Fruit fly (Drosophila melanogaster) whole organism, wandering third instar larva: ENCODE data around the gene Cpr72Eb.
A peak's percentile ranks its signal among the peaks of the same experiment; 100 is the strongest.

Experiments
- Abd-B ChIP-seq: fragments of >200 bp; optimal IDR thresholded peaks from 2 replicates; lab custom pipeline; 2017; ENCODE audit warnings: missing biosample characterization, missing genetic modification characterization
- CG32264 ChIP-seq: fragments of 200-800 bp; sonication (Bioruptor generic); optimal IDR thresholded peaks from 2 replicates; lab custom pipeline; 2016; ENCODE audit warnings: missing biosample characterization, missing genetic modification characterization
- CG9705 ChIP-seq: fragments of 200-800 bp; sonication (Bioruptor generic); optimal IDR thresholded peaks from 2 replicates; lab custom pipeline; 2018; ENCODE audit warnings: missing biosample characterization, mild to moderate bottlenecking, missing genetic modification characterization
- CrebA ChIP-seq: fragments of 200-800 bp; sonication (Bioruptor generic); optimal IDR thresholded peaks from 2 replicates; lab custom pipeline; 2016; ENCODE audit warnings: missing biosample characterization, mild to moderate bottlenecking, missing genetic modification characterization, borderline replicate concordance
- Dif ChIP-seq: fragments of 200-275, 200-300 bp; sonication (Bioruptor generic); optimal IDR thresholded peaks from 2 replicates; lab custom pipeline; 2018; ENCODE audit warnings: missing biosample characterization, missing genetic modification characterization; ENCODE audit not compliant: partially characterized antibody
- GATAd ChIP-seq: sonication (Bioruptor generic); optimal IDR thresholded peaks from 2 replicates; lab custom pipeline; 2016; ENCODE audit warnings: missing biosample characterization, missing genetic modification characterization
- Hnf4 ChIP-seq: fragments of 200-800 bp; sonication (Bioruptor generic); optimal IDR thresholded peaks from 2 replicates; lab custom pipeline; 2016; ENCODE audit warnings: missing biosample characterization, mild to moderate bottlenecking, missing genetic modification characterization
- Hr78 ChIP-seq: fragments of >200 bp; optimal IDR thresholded peaks from 2 replicates; lab custom pipeline; 2017; ENCODE audit warnings: missing biosample characterization, missing genetic modification characterization
- Hr83 ChIP-seq: fragments of 200-300 bp; sonication (Bioruptor generic); optimal IDR thresholded peaks from 2 replicates; lab custom pipeline; 2016; ENCODE audit warnings: missing biosample characterization, mild to moderate bottlenecking, missing genetic modification characterization, moderate library complexity; ENCODE audit not compliant: poor library complexity, severe bottlenecking
- Jra ChIP-seq: sonication (Bioruptor generic); optimal IDR thresholded peaks from 2 replicates; lab custom pipeline; 2016; ENCODE audit warnings: missing biosample characterization, missing genetic modification characterization
- Mio ChIP-seq: sonication (Bioruptor generic); optimal IDR thresholded peaks from 2 replicates; lab custom pipeline; 2016; ENCODE audit warnings: missing biosample characterization, missing genetic modification characterization
- Myc ChIP-seq: fragments of >200 bp; optimal IDR thresholded peaks from 2 replicates; lab custom pipeline; 2017
- N ChIP-seq: fragments of >200 bp; optimal IDR thresholded peaks from 2 replicates; lab custom pipeline; 2018; ENCODE audit warnings: missing biosample characterization, missing external identifiers, missing genetic modification characterization
- Rel ChIP-seq, 2 experiments: fragments of 200-800 bp; sonication (Bioruptor generic) in 1 of 2; optimal IDR thresholded peaks; 2 replicates in 1 of 2; 3 replicates in 1 of 2; lab custom pipeline; 2016 to 2019; ENCODE audit warnings: mild to moderate bottlenecking in 2 of 2, missing biosample characterization in 2 of 2, missing genetic modification characterization in 2 of 2, moderate library complexity in 1 of 2
- Sp1 ChIP-seq: fragments of 200-800 bp; sonication (Bioruptor generic); optimal IDR thresholded peaks from 3 replicates; lab custom pipeline; 2019; ENCODE audit warnings: missing biosample characterization, mild to moderate bottlenecking, missing genetic modification characterization, moderate library complexity
- Vsx2 ChIP-seq: fragments of 200-300, 225-300 bp; sonication (Bioruptor generic); optimal IDR thresholded peaks from 2 replicates; lab custom pipeline; 2018; ENCODE audit warnings: missing biosample characterization, missing genetic modification characterization; ENCODE audit not compliant: partially characterized antibody
- br ChIP-seq: fragments of 200-800 bp; sonication (Bioruptor generic); optimal IDR thresholded peaks from 2 replicates; lab custom pipeline; 2016; ENCODE audit warnings: missing biosample characterization, missing genetic modification characterization
- dsf ChIP-seq: sonication (Bioruptor generic); optimal IDR thresholded peaks from 2 replicates; lab custom pipeline; 2016; ENCODE audit warnings: missing biosample characterization, missing genetic modification characterization, borderline replicate concordance
- ey ChIP-seq: fragments of 200-800 bp; sonication (Bioruptor generic); optimal IDR thresholded peaks from 2 replicates; lab custom pipeline; 2016; ENCODE audit warnings: missing biosample characterization, missing genetic modification characterization
- foxo ChIP-seq, 2 experiments: fragments of 200-800 bp; sonication (Bioruptor generic); optimal IDR thresholded peaks; 2 replicates in 1 of 2; 3 replicates in 1 of 2; lab custom pipeline; 2016 to 2017; ENCODE audit warnings: missing biosample characterization in 2 of 2, missing genetic modification characterization in 2 of 2
- fru ChIP-seq: fragments of 200-800 bp; sonication (Bioruptor generic); optimal IDR thresholded peaks from 3 replicates; lab custom pipeline; 2016; ENCODE audit warnings: missing biosample characterization, mild to moderate bottlenecking, missing genetic modification characterization
- h ChIP-seq: fragments of 200-800 bp; sonication (Bioruptor generic); optimal IDR thresholded peaks from 3 replicates; lab custom pipeline; 2016; ENCODE audit warnings: missing biosample characterization, mild to moderate bottlenecking, missing genetic modification characterization
- jim ChIP-seq: fragments of 175-275, 200-325 bp; sonication (Bioruptor generic); optimal IDR thresholded peaks from 2 replicates; lab custom pipeline; 2016; ENCODE audit warnings: missing biosample characterization, mild to moderate bottlenecking, missing genetic modification characterization
- pan ChIP-seq: fragments of >200 bp; optimal IDR thresholded peaks from 2 replicates; lab custom pipeline; 2017
- psq ChIP-seq: fragments of 200-800 bp; sonication (Bioruptor generic); optimal IDR thresholded peaks from 3 replicates; lab custom pipeline; 2017; ENCODE audit warnings: missing biosample characterization, mild to moderate bottlenecking, missing genetic modification characterization, moderate library complexity
- rgr ChIP-seq: fragments of 200-800 bp; sonication (Bioruptor generic); optimal IDR thresholded peaks from 3 replicates; lab custom pipeline; 2016; ENCODE audit warnings: missing biosample characterization, mild to moderate bottlenecking, missing genetic modification characterization
- sage ChIP-seq: fragments of 200-800 bp; sonication (Bioruptor generic); optimal IDR thresholded peaks from 2 replicates; lab custom pipeline; 2016; ENCODE audit warnings: missing biosample characterization, mild to moderate bottlenecking, missing genetic modification characterization
- tai ChIP-seq: sonication (Bioruptor generic); optimal IDR thresholded peaks from 2 replicates; lab custom pipeline; 2016; ENCODE audit warnings: missing biosample characterization, missing genetic modification characterization
- usp ChIP-seq: fragments of >200 bp; optimal IDR thresholded peaks from 2 replicates; lab custom pipeline; 2017; ENCODE audit warnings: missing biosample characterization, missing genetic modification characterization
- woc ChIP-seq: sonication (Bioruptor generic); optimal IDR thresholded peaks from 2 replicates; lab custom pipeline; 2016; ENCODE audit warnings: missing biosample characterization, mild to moderate bottlenecking, missing genetic modification characterization

The Cpr72Eb gene

dm6 chr3L:16349686-16350085, 15.0 kb upstream of the Cpr72Eb start:
- TF ChIP-seq pan (lab: Kevin White, UChicago) (no peak), Hr83 (GFP tag; lab: Kevin White, UChicago) (no peak), Myc (lab: Kevin White, UChicago) (no peak), Hr78 (no peak), GATAd (GFP tag; lab: Kevin White, UChicago) (no peak), jim (GFP tag; lab: Kevin White, UChicago) (no peak), fru (GFP tag; lab: Kevin White, UChicago) (no peak), tai (GFP tag; lab: Kevin White, UChicago) (no peak), CG9705 (GFP tag; lab: Kevin White, UChicago) (no peak)

dm6 chr3L:16351770-16352429, 12.8 kb upstream of the Cpr72Eb start, which contains the start of the genes Golgin104 and Tcs3:
Gene Golgin104 (minus strand): TSS chr3L:16351951.
Gene Tcs3 (plus strand): TSS chr3L:16351991.
- TF ChIP-seq usp (GFP tag; lab: Kevin White, UChicago): no peak
- TF ChIP-seq CrebA: no peak
- no peak for TF ChIP-seq Hr83 (GFP tag; lab: Kevin White, UChicago)
- TF ChIP-seq Rel (GFP tag; optimal IDR thresholded peaks at IDR 0.05; lab: Kevin White, UChicago): no peak
- TF ChIP-seq Rel (tag; optimal IDR thresholded peaks at IDR 0.05; lab: Kevin White, UChicago): peak; percentile 60
- TF ChIP-seq, all 38 proteins: peak for 1

- TF ChIP-seq CG9705 (GFP tag; lab: Kevin White, UChicago): no peak
- TF ChIP-seq CG32264: no peak
- TF ChIP-seq Hr83 (GFP tag; lab: Kevin White, UChicago): no peak
- no peak for TF ChIP-seq Hnf4 (GFP tag; lab: Kevin White, UChicago)
- TF ChIP-seq Vsx2: no peak
- no peak for TF ChIP-seq rgr (GFP tag; lab: Kevin White, UChicago)
- TF ChIP-seq N: no peak
- no peak for TF ChIP-seq jim (GFP tag; lab: Kevin White, UChicago)
- TF ChIP-seq Dif (GFP tag; lab: Kevin White, UChicago): no peak
- no peak for TF ChIP-seq psq (GFP tag; lab: Kevin White, UChicago)
- TF ChIP-seq Mio (GFP tag; lab: Kevin White, UChicago): no peak
- TF ChIP-seq fru (GFP tag; lab: Kevin White, UChicago): no peak
- no peak for TF ChIP-seq dsf
- TF ChIP-seq br: no peak
- TF ChIP-seq CrebA: no peak
- TF ChIP-seq Rel (GFP tag; optimal IDR thresholded peaks at IDR 0.05; lab: Kevin White, UChicago): no peak
- no peak for TF ChIP-seq Rel (tag; optimal IDR thresholded peaks at IDR 0.05; lab: Kevin White, UChicago)
- TF ChIP-seq GATAd (GFP tag; lab: Kevin White, UChicago): no peak
- no peak for TF ChIP-seq h (GFP tag; lab: Kevin White, UChicago)
- TF ChIP-seq Sp1 (GFP tag; lab: Kevin White, UChicago): no peak
- TF ChIP-seq ey (GFP tag; lab: Kevin White, UChicago): no peak
Measured at dm6 chr3L:16354197-16354596, 10.5 kb upstream of the Cpr72Eb start, which contains the start of gene Pdh. Gene Pdh (minus strand): TSS chr3L:16354297.

dm6 chr3L:16356171-16356765, 8.4 kb upstream of the Cpr72Eb start:
- TF ChIP-seq Vsx2 (peak; percentile 84), Hnf4 (GFP tag; lab: Kevin White, UChicago) (no peak), pan (lab: Kevin White, UChicago) (no peak), N (no peak), h (GFP tag; lab: Kevin White, UChicago) (no peak), woc (GFP tag; lab: Kevin White, UChicago) (no peak), Dif (GFP tag; lab: Kevin White, UChicago) (peak; percentile 27)

- TF ChIP-seq Rel (GFP tag; optimal IDR thresholded peaks at IDR 0.05; lab: Kevin White, UChicago) (no peak), Rel (tag; optimal IDR thresholded peaks at IDR 0.05; lab: Kevin White, UChicago) (no peak), Myc (lab: Kevin White, UChicago) (no peak), h (GFP tag; lab: Kevin White, UChicago) (no peak), psq (GFP tag; lab: Kevin White, UChicago) (no peak), Dif (GFP tag; lab: Kevin White, UChicago) (no peak), Jra (GFP tag; lab: Kevin White, UChicago) (no peak), sage (GFP tag; lab: Kevin White, UChicago) (no peak), pan (lab: Kevin White, UChicago) (no peak), Abd-B (no peak), foxo (GFP tag; optimal IDR thresholded peaks at IDR 0.05; lab: Kevin White, UChicago) (no peak), CrebA (no peak), CG32264 (no peak)
Measured at dm6 chr3L:16357187-16357728, 7.4 kb upstream of the Cpr72Eb start.
